Worm (Caenorhabditis elegans) whole organism, young adult: Measurements from ENCODE around the gene T10F2.2.

Experiments
- dpl-1 ChIP-seq: fragments of 150-350 bp; optimal IDR thresholded peaks from 2 replicates; lab custom pipeline; 2014; ENCODE audit warnings: missing biosample characterization, missing genetic modification reagents, missing genetic modification characterization
- hlh-12 ChIP-seq: sonication (generic microtip); optimal IDR thresholded peaks from 2 replicates; lab custom pipeline; 2016; ENCODE audit warnings: missing genetic modification characterization, missing compliant biosample characterization
- lsl-1 ChIP-seq: fragments of 200-800 bp; sonication (Bioruptor generic); optimal IDR thresholded peaks from 2 replicates; lab custom pipeline; 2018; ENCODE audit warnings: mild to moderate bottlenecking, missing genetic modification characterization, moderate library complexity, missing compliant biosample characterization
- nhr-179 ChIP-seq: sonication (generic microtip); optimal IDR thresholded peaks from 2 replicates; lab custom pipeline; 2016; ENCODE audit warnings: mild to moderate bottlenecking, missing genetic modification characterization, missing compliant biosample characterization
- nhr-90 ChIP-seq: sonication (generic microtip); optimal IDR thresholded peaks from 2 replicates; lab custom pipeline; 2016; ENCODE audit warnings: missing genotype, mild to moderate bottlenecking, missing genetic modification characterization, missing compliant biosample characterization
- snpc-4 ChIP-seq, 5 experiments: fragments of 150-350 bp in 1 of 5; sonication (generic microtip) in 4 of 5; optimal IDR thresholded peaks; 2 replicates each; lab custom pipeline; 2014 to 2018; ENCODE audit warnings: missing genetic modification characterization in 5 of 5, missing biosample characterization in 3 of 5, antibody characterized with exemption in 2 of 5, mild to moderate bottlenecking in 2 of 5, missing compliant biosample characterization in 2 of 5, missing genotype in 2 of 5, moderate library complexity in 2 of 5, missing genetic modification reagents in 1 of 5
- sptf-2 ChIP-seq: fragments of 200-800 bp; sonication (Bioruptor generic); optimal IDR thresholded peaks from 2 replicates; lab custom pipeline; 2018; ENCODE audit warnings: mild to moderate bottlenecking, missing genetic modification characterization, missing compliant biosample characterization
- unc-130 ChIP-seq: sonication (generic microtip); optimal IDR thresholded peaks from 2 replicates; lab custom pipeline; 2016; ENCODE audit warnings: missing genetic modification reagents, missing genetic modification characterization, missing compliant biosample characterization
- ztf-3 ChIP-seq: fragments of 200-800 bp; sonication (Bioruptor generic); optimal IDR thresholded peaks from 2 replicates; lab custom pipeline; 2018; ENCODE audit warnings: mild to moderate bottlenecking, missing genetic modification characterization, missing compliant biosample characterization

DNA sequence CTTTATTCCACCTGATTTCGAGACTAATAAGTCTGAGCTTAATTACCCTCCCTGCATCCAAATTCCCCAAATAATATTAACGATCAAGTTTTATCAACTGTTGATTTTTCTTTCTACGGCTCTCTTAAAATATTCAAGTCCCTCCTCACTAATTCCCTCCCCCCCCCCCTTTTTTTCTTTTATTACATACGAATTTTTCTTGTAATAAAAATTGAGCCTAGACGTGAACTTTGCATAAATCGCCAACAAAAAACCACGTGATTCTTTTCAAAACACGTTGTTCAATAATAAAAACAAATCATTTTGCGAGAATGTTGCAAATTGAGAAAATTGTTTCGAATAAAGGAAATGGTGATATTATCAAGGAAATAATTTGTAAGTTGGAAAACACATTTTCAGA, 23.3 kb upstream of the T10F2.2 start, which contains the start of gene K10D2.8:
- TF ChIP-seq dpl-1 (GFP tag; lab: Kevin White, UChicago) (no peak), snpc-4 (GFP tag; optimal IDR thresholded peaks at IDR 0.05; lab: Kevin White, UChicago) (no peak), snpc-4 (tag; optimal IDR thresholded peaks at IDR 0.05; lab: Kevin White, UChicago) (no peak), nhr-179 (no peak), ztf-3 (GFP tag; lab: Kevin White, UChicago) (no peak), nhr-90 (tag; lab: Kevin White, UChicago) (no peak), unc-130 (GFP tag; lab: Kevin White, UChicago) (no peak), lsl-1 (GFP tag; lab: Kevin White, UChicago) (no peak), sptf-2 (no peak), hlh-12 (tag; lab: Kevin White, UChicago) (no peak)
